Fruit fly (Drosophila melanogaster): ENCODE measurements around the gene CG10657.

Gene CG10657

dm6 chr3L:12482917-12483316 is 14.1 kb downstream of the CG10657 start (continued):
- TF ChIP-seq CG31441 (GFP tag; IDR thresholded peaks at IDR 0.05) = peak; percentile 90
- TF ChIP-seq Asciz (GFP tag; optimal IDR thresholded peaks at IDR 0.05) = peak; percentile 84
- no peak for TF ChIP-seq Sin3A (optimal IDR thresholded peaks at IDR 0.05)
- no peak for TF ChIP-seq Doc2 (GFP tag; IDR thresholded peaks at IDR 0.05)
- TF ChIP-seq bsh (GFP tag; optimal IDR thresholded peaks at IDR 0.05) = peak; percentile 55 to 71
- TF ChIP-seq stc (GFP tag; IDR thresholded peaks at IDR 0.05) = peak; percentile 77
- peak; percentile 47 for TF ChIP-seq CG11723 (GFP tag; optimal IDR thresholded peaks at IDR 0.05)
- TF ChIP-seq Eip74EF (GFP tag; optimal IDR thresholded peaks at IDR 0.05) = peak in 1 of 2 experiments; percentile 63
- TF ChIP-seq CG14050 (GFP tag; IDR thresholded peaks at IDR 0.05) = peak; percentile 62

dm6 chr3L:12482246-12482645 is 14.8 kb downstream of the CG10657 start, which contains the start of gene CG33725:
TSS of gene CG33725 (plus strand) at chr3L:12482609.
- TF ChIP-seq CG42726 (GFP tag; IDR thresholded peaks at IDR 0.05; ENCODE audit: partially characterized antibody) (no peak), Tbp (GFP tag; optimal IDR thresholded peaks at IDR 0.05) (no peak), zfh1 (GFP tag; IDR thresholded peaks at IDR 0.05) (peak; percentile 70), CG12769 (tag; optimal IDR thresholded peaks at IDR 0.05) (peak; percentile 34), eyg (GFP tag; optimal IDR thresholded peaks at IDR 0.05) (peak; percentile 31), sens (GFP tag) (peak; percentile 45), CG3838 (GFP tag; optimal IDR thresholded peaks at IDR 0.05) (no peak), az2 (GFP tag; optimal IDR thresholded peaks at IDR 0.05) (no peak), tgo (GFP tag; IDR thresholded peaks at IDR 0.05) (0 out of 3 replicates have a peak, but pooled peaks have one; percentile 26), inv (GFP tag; IDR thresholded peaks at IDR 0.05; ENCODE audit: partially characterized antibody) (no peak), knrl (GFP tag; IDR thresholded peaks at IDR 0.05; ENCODE audit: partially characterized antibody) (no peak), CG14014 (GFP tag; IDR thresholded peaks at IDR 0.05) (peak; percentile 28; the same call in 1 of the 2 replicates), abd-A (tag; optimal IDR thresholded peaks at IDR 0.05) (no peak), pum (GFP tag; optimal IDR thresholded peaks at IDR 0.05) (no peak), chn (GFP tag; optimal IDR thresholded peaks at IDR 0.05) (no peak), Mes4 (GFP tag; optimal IDR thresholded peaks at IDR 0.05) (no peak), gsb-n (tag; optimal IDR thresholded peaks at IDR 0.05) (peak; percentile 1), gsb (GFP tag; IDR thresholded peaks at IDR 0.05) (no peak), CG8765 (GFP tag; IDR thresholded peaks at IDR 0.05) (0 out of 2 replicates have a peak, but pooled peaks have one; percentile 26), Hmr (GFP tag; optimal IDR thresholded peaks at IDR 0.05) (no peak), CG17328 (GFP tag; IDR thresholded peaks at IDR 0.05) (peak; percentile 33; the same call in 1 of the 2 replicates), bab2 (GFP tag; optimal IDR thresholded peaks at IDR 0.05) (peak; percentile 31), CG17361 (GFP tag; IDR thresholded peaks at IDR 0.05) (no peak), ara (GFP tag; IDR thresholded peaks at IDR 0.05) (0 out of 2 replicates have a peak, but pooled peaks have one; percentile 17), twi (tag; optimal IDR thresholded peaks at IDR 0.05) (no peak), CG4617 (GFP tag; optimal IDR thresholded peaks at IDR 0.05; ENCODE audit: borderline replicate concordance) (no peak), PHDP (tag; optimal IDR thresholded peaks at IDR 0.05) (no peak), dysf (GFP tag; IDR thresholded peaks at IDR 0.05) (0 out of 3 replicates have a peak, but pooled peaks have one; percentile 21), CG2199 (GFP tag; IDR thresholded peaks at IDR 0.05) (0 out of 3 replicates have a peak, but pooled peaks have one; percentile 49), dmrt11E (tag; optimal IDR thresholded peaks at IDR 0.05) (peak; percentile 11), en (GFP tag; optimal IDR thresholded peaks at IDR 0.05) (no peak), CG7839 (tag; optimal IDR thresholded peaks at IDR 0.05) (no peak), Ets65A (GFP tag) (no peak), al (GFP tag; IDR thresholded peaks at IDR 0.05) (no peak), CG9609 (GFP tag; optimal IDR thresholded peaks at IDR 0.05) (no peak), CG6272 (GFP tag; IDR thresholded peaks at IDR 0.05) (no peak), CG14050 (GFP tag; IDR thresholded peaks at IDR 0.05) (0 out of 3 replicates have a peak, but pooled peaks have one; percentile 32), sc (optimal IDR thresholded peaks at IDR 0.05) (no peak), sc (GFP tag; optimal IDR thresholded peaks at IDR 0.05) (no peak), CG8924 (tag; optimal IDR thresholded peaks at IDR 0.05) (no peak), crol (GFP tag; IDR thresholded peaks at IDR 0.05) (peak; percentile 92), Drgx (GFP tag; IDR thresholded peaks at IDR 0.05) (peak; percentile 30; the same call in 1 of the 2 replicates), CG4328 (GFP tag; optimal IDR thresholded peaks at IDR 0.05) (no peak)

All from whole organism, embryonic.